Fruit fly (Drosophila melanogaster) whole organism, embryonic: ENCODE results near the gene CG4537.

Experiments
- CG12744 ChIP-seq: fragments of 200-800 bp; sonication (Bioruptor generic); optimal IDR thresholded peaks from 2 replicates; lab custom pipeline; 2016; ENCODE audit warnings: missing biosample characterization, missing genetic modification characterization
- CG6791 ChIP-seq: fragments of 200-800 bp; sonication (Bioruptor generic); IDR thresholded peaks from 3 replicates; pipeline ENCODE4 v1.3.6; 2022; ENCODE audit warnings: missing biosample characterization, missing genetic modification characterization; ENCODE audit not compliant: partially characterized antibody
- Mes4 ChIP-seq: fragments of 200-800 bp; sonication (Bioruptor generic); optimal IDR thresholded peaks from 2 replicates; lab custom pipeline; 2016; ENCODE audit warnings: missing biosample characterization, missing genetic modification characterization
- en ChIP-seq: fragments of 200-800 bp; sonication (Bioruptor generic); optimal IDR thresholded peaks from 2 replicates; lab custom pipeline; 2016; ENCODE audit warnings: missing biosample characterization, missing genetic modification characterization
- tio ChIP-seq: fragments of 200-800 bp; sonication (Bioruptor generic); optimal IDR thresholded peaks from 2 replicates; lab custom pipeline; 2017; ENCODE audit warnings: missing biosample characterization, missing genetic modification characterization, inconsistent platforms

dm6 chr2L:9887856-9888269, 2.8 kb upstream of the CG4537 start, which contains the start of gene Fkbp59:
- no peak for TF ChIP-seq Mes4 (GFP tag; lab: Kevin White, UChicago)
- TF ChIP-seq tio (GFP tag; lab: Kevin White, UChicago) = no peak
- TF ChIP-seq CG12744 (GFP tag; lab: Kevin White, UChicago) = no peak
- TF ChIP-seq en (GFP tag; lab: Kevin White, UChicago) = no peak
- peak; percentile 94 for TF ChIP-seq CG6791 (GFP tag; lab: Robert Waterston, UW)
